Fruit fly (Drosophila melanogaster): ENCODE results near the gene jigr1.

Gene jigr1

dm6 chr3R:25661531-25662193 is 24.0 kb downstream of the jigr1 start, which contains the start of gene RASSF8 (continued):
- TF ChIP-seq CG1792 (GFP tag; optimal IDR thresholded peaks at IDR 0.05) (no peak), cad (GFP tag; optimal IDR thresholded peaks at IDR 0.05) (no peak), CG10654 (GFP tag; optimal IDR thresholded peaks at IDR 0.05) (peak; percentile 19), D (optimal IDR thresholded peaks at IDR 0.05) (no peak), D (GFP tag; optimal IDR thresholded peaks at IDR 0.05) (no peak), Hey (tag; optimal IDR thresholded peaks at IDR 0.05) (no peak), en (GFP tag; optimal IDR thresholded peaks at IDR 0.05) (no peak), CG32532 (GFP tag; IDR thresholded peaks at IDR 0.05) (peak; percentile 46), CG4328 (GFP tag; optimal IDR thresholded peaks at IDR 0.05) (no peak), CG4707 (GFP tag; optimal IDR thresholded peaks at IDR 0.05) (no peak), lab (GFP tag; optimal IDR thresholded peaks at IDR 0.05) (no peak), CG18262 (tag; optimal IDR thresholded peaks at IDR 0.05) (peak; percentile 9), h (optimal IDR thresholded peaks at IDR 0.05) (no peak), tin (GFP tag; optimal IDR thresholded peaks at IDR 0.05) (peak; percentile 10), CG4617 (GFP tag; optimal IDR thresholded peaks at IDR 0.05; ENCODE audit: borderline replicate concordance) (peak; percentile 1), bcd (GFP tag; optimal IDR thresholded peaks at IDR 0.05) (peak; percentile 14), CG17361 (GFP tag; IDR thresholded peaks at IDR 0.05) (peak; percentile 53; the same call in 1 of the 3 replicates), ttk (GFP tag; IDR thresholded peaks at IDR 0.05) (no peak), tup (GFP tag; optimal IDR thresholded peaks at IDR 0.05) (no peak), BEAF-32 (GFP tag; optimal IDR thresholded peaks at IDR 0.05) (peak; percentile 77), Ravus (GFP tag; IDR thresholded peaks at IDR 0.05) (no peak), slp2 (GFP tag; optimal IDR thresholded peaks at IDR 0.05) (no peak), Xrp1 (GFP tag; IDR thresholded peaks at IDR 0.05) (no peak; the same call in 1 of the 2 replicates), Nf-YA (GFP tag; IDR thresholded peaks at IDR 0.05) (no peak; the same call in 1 of the 2 replicates), Mrtf (GFP tag; IDR thresholded peaks at IDR 0.05) (no peak), hbn (GFP tag; IDR thresholded peaks at IDR 0.05; ENCODE audit: partially characterized antibody) (peak; percentile 48; the same call in 1 of the 2 replicates), H15 (GFP tag; IDR thresholded peaks at IDR 0.05) (no peak), CG16863 (GFP tag; optimal IDR thresholded peaks at IDR 0.05) (no peak), ci (GFP tag; IDR thresholded peaks at IDR 0.05) (0 out of 3 replicates have a peak, but pooled peaks have one; percentile 7), run (tag; optimal IDR thresholded peaks at IDR 0.05) (no peak), CG17328 (GFP tag; IDR thresholded peaks at IDR 0.05) (no peak), insv (GFP tag; optimal IDR thresholded peaks at IDR 0.05) (peak; percentile 68 to 96), bab2 (GFP tag; optimal IDR thresholded peaks at IDR 0.05) (peak; percentile 29), gt (GFP tag; IDR thresholded peaks at IDR 0.05) (no peak), Kr (GFP tag; optimal IDR thresholded peaks at IDR 0.05) (no peak), CG6272 (GFP tag; IDR thresholded peaks at IDR 0.05) (0 out of 2 replicates have a peak, but pooled peaks have one; percentile 16), mld (GFP tag; IDR thresholded peaks at IDR 0.05; ENCODE audit: partially characterized antibody) (0 out of 3 replicates have a peak, but pooled peaks have one; percentile 14), CG6765 (GFP tag; optimal IDR thresholded peaks at IDR 0.05) (no peak), sima (GFP tag; optimal IDR thresholded peaks at IDR 0.05) (no peak), bbx (GFP tag; IDR thresholded peaks at IDR 0.05; ENCODE audit: partially characterized antibody) (peak; percentile 64), unpg (GFP tag; optimal IDR thresholded peaks at IDR 0.05) (no peak), CG4854 (GFP tag; optimal IDR thresholded peaks at IDR 0.05) (peak; percentile 2), D19A (tag; optimal IDR thresholded peaks at IDR 0.05) (no peak), NC2α (GFP tag; optimal IDR thresholded peaks at IDR 0.05) (no peak), repo (GFP tag; optimal IDR thresholded peaks at IDR 0.05) (no peak), jumu (GFP tag; optimal IDR thresholded peaks at IDR 0.05) (no peak), CG13894 (tag; optimal IDR thresholded peaks at IDR 0.05) (peak; percentile 1), zen (tag; optimal IDR thresholded peaks at IDR 0.05) (no peak), ems (GFP tag; optimal IDR thresholded peaks at IDR 0.05) (no peak), Awh (GFP tag; IDR thresholded peaks at IDR 0.05) (no peak), CG6791 (GFP tag; IDR thresholded peaks at IDR 0.05; ENCODE audit: partially characterized antibody) (peak; percentile 83)
